Worm (Caenorhabditis elegans): ENCODE data around the gene F59F5.3.

DNA sequence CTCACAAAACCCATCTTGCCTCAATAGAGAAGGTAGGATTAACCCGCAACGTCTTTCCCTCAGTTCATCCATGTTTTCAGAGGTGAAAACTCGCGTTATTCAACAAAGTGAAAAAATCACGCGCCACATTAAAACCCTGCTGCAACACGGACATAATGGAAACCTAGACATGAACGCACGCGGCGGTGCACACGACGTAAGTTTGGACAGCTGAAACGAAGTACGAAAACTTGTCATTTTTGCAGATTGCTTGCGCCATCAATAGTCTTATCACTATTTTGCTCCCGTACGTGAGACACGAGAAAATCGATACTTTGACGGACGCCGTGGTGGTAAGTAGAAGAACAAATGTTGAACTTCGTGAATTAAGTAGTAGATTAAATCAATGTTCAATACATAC lies 14.8 kb downstream of the F59F5.3 start:
- TF ChIP-seq tab-1 (GFP tag; IDR thresholded peaks at IDR 0.05) (no peak), med-1 (GFP tag; optimal IDR thresholded peaks at IDR 0.05; ENCODE audit: insufficient read depth) (no peak), flt-1 (GFP tag; IDR thresholded peaks at IDR 0.05) (no peak), klf-2 (GFP tag; conservative IDR thresholded peaks at IDR 0.05) (no peak), T22C8.4 (GFP tag; IDR thresholded peaks at IDR 0.05) (no peak), cog-1 (tag; optimal IDR thresholded peaks at IDR 0.05) (no peak)
